Worm (Caenorhabditis elegans) whole organism, late embryonic: ENCODE measurements around the gene nhr-14.

ENCODE experiments used
- C08G9.2 ChIP-seq: sonication (generic microtip); optimal IDR thresholded peaks from 2 replicates; lab custom pipeline; 2016; ENCODE audit warnings: mild to moderate bottlenecking, missing genetic modification characterization, moderate library complexity, missing compliant biosample characterization
- C38D4.7 ChIP-seq: fragments of 200-800 bp; sonication (Bioruptor generic); optimal IDR thresholded peaks from 2 replicates; lab custom pipeline; 2018; ENCODE audit warnings: mild to moderate bottlenecking, missing genetic modification characterization, moderate library complexity, missing compliant biosample characterization
- F13H6.1 ChIP-seq: sonication (generic microtip); optimal IDR thresholded peaks from 2 replicates; lab custom pipeline; 2016; ENCODE audit warnings: missing genetic modification characterization, missing compliant biosample characterization
- K02D7.2 ChIP-seq: sonication (generic microtip); optimal IDR thresholded peaks from 2 replicates; lab custom pipeline; 2017; ENCODE audit warnings: mild to moderate bottlenecking, missing genetic modification characterization, missing compliant biosample characterization
- K09A11.1 ChIP-seq: sonication (generic microtip); optimal IDR thresholded peaks from 2 replicates; lab custom pipeline; 2017; ENCODE audit warnings: antibody characterized with exemption, mild to moderate bottlenecking, missing genetic modification characterization, missing compliant biosample characterization; ENCODE audit not compliant: insufficient read depth
- T23F11.4 ChIP-seq: fragments of 200-800 bp; sonication (Bioruptor generic); optimal IDR thresholded peaks from 2 replicates; lab custom pipeline; 2018; ENCODE audit warnings: mild to moderate bottlenecking, missing genetic modification characterization, missing compliant biosample characterization
- Y22D7AL.16 ChIP-seq: sonication (generic microtip); optimal IDR thresholded peaks from 2 replicates; lab custom pipeline; 2016; ENCODE audit warnings: missing genetic modification characterization, missing compliant biosample characterization
- ceh-14 ChIP-seq: sonication (generic microtip); optimal IDR thresholded peaks from 2 replicates; lab custom pipeline; 2016; ENCODE audit warnings: missing genotype, missing genetic modification characterization, missing compliant biosample characterization
- ceh-18 ChIP-seq: sonication (generic microtip); optimal IDR thresholded peaks from 2 replicates; lab custom pipeline; 2016; ENCODE audit warnings: missing genetic modification characterization, missing compliant biosample characterization
- ceh-19 ChIP-seq: fragments of 200-800 bp; sonication (Bioruptor generic); optimal IDR thresholded peaks from 2 replicates; lab custom pipeline; 2018; ENCODE audit warnings: mild to moderate bottlenecking, missing genetic modification characterization, missing compliant biosample characterization
- ceh-30 ChIP-seq: fragments of 150-350 bp; optimal IDR thresholded peaks from 2 replicates; lab custom pipeline; 2014; ENCODE audit warnings: missing biosample characterization, missing genetic modification characterization
- ceh-31 ChIP-seq: sonication (generic microtip); optimal IDR thresholded peaks from 2 replicates; lab custom pipeline; 2016; ENCODE audit warnings: missing genetic modification characterization, missing compliant biosample characterization
- ceh-34 ChIP-seq: sonication (generic microtip); optimal IDR thresholded peaks from 2 replicates; lab custom pipeline; 2016; ENCODE audit warnings: mild to moderate bottlenecking, missing genetic modification characterization, missing compliant biosample characterization
- ceh-9 ChIP-seq: sonication (generic microtip); optimal IDR thresholded peaks from 2 replicates; lab custom pipeline; 2016; ENCODE audit warnings: mild to moderate bottlenecking, missing genetic modification characterization, inconsistent platforms, missing compliant biosample characterization
- che-1 ChIP-seq: sonication (generic microtip); optimal IDR thresholded peaks from 2 replicates; lab custom pipeline; 2016; ENCODE audit warnings: mild to moderate bottlenecking, missing genetic modification characterization, missing compliant biosample characterization
- elt-2 ChIP-seq: sonication (generic microtip); optimal IDR thresholded peaks from 2 replicates; lab custom pipeline; 2016; ENCODE audit warnings: missing genetic modification reagents, missing genetic modification characterization, missing compliant biosample characterization
- eyg-1 ChIP-seq: sonication (generic microtip); optimal IDR thresholded peaks from 2 replicates; lab custom pipeline; 2016; ENCODE audit warnings: missing genotype, missing genetic modification characterization, missing compliant biosample characterization
- fax-1 ChIP-seq: sonication (generic microtip); optimal IDR thresholded peaks from 2 replicates; lab custom pipeline; 2016; ENCODE audit warnings: missing genotype, missing genetic modification characterization, missing compliant biosample characterization
- fkh-6 ChIP-seq: sonication (generic microtip); optimal IDR thresholded peaks from 2 replicates; lab custom pipeline; 2016; ENCODE audit warnings: missing genetic modification characterization, missing compliant biosample characterization
- gmeb-2 ChIP-seq: sonication (generic microtip); optimal IDR thresholded peaks from 2 replicates; lab custom pipeline; 2016; ENCODE audit warnings: missing genetic modification characterization, inconsistent platforms, missing compliant biosample characterization
- hlh-15 ChIP-seq: sonication (generic microtip); optimal IDR thresholded peaks from 2 replicates; lab custom pipeline; 2016; ENCODE audit warnings: missing genetic modification characterization, missing compliant biosample characterization
- hlh-30 ChIP-seq: sonication (generic microtip); optimal IDR thresholded peaks from 2 replicates; lab custom pipeline; 2017; ENCODE audit warnings: antibody characterized with exemption, missing genetic modification characterization, missing compliant biosample characterization; ENCODE audit not compliant: insufficient read depth
- lim-6 ChIP-seq: sonication (generic microtip); optimal IDR thresholded peaks from 2 replicates; lab custom pipeline; 2016; ENCODE audit warnings: missing genetic modification characterization, missing compliant biosample characterization
- lin-11 ChIP-seq: fragments of 200-800 bp; sonication (Bioruptor generic); optimal IDR thresholded peaks from 2 replicates; lab custom pipeline; 2018; ENCODE audit warnings: mild to moderate bottlenecking, missing genetic modification characterization, missing compliant biosample characterization
- nfya-1 ChIP-seq: sonication (generic microtip); optimal IDR thresholded peaks from 2 replicates; lab custom pipeline; 2017; ENCODE audit warnings: missing genetic modification characterization, mild to moderate bottlenecking, missing compliant biosample characterization, antibody characterized with exemption, moderate library complexity
- nhr-11 ChIP-seq: fragments of 150-350 bp; optimal IDR thresholded peaks from 2 replicates; lab custom pipeline; 2014; ENCODE audit warnings: missing biosample characterization, missing genetic modification characterization
- nhr-232 ChIP-seq: sonication (generic microtip); optimal IDR thresholded peaks from 2 replicates; lab custom pipeline; 2016; ENCODE audit warnings: missing genetic modification characterization, missing compliant biosample characterization
- npax-4 ChIP-seq: sonication (generic microtip); optimal IDR thresholded peaks from 2 replicates; lab custom pipeline; 2016; ENCODE audit warnings: missing genetic modification characterization, missing compliant biosample characterization
- odd-2 ChIP-seq: sonication (generic microtip); optimal IDR thresholded peaks from 2 replicates; lab custom pipeline; 2017; ENCODE audit warnings: antibody characterized with exemption, mild to moderate bottlenecking, missing genetic modification characterization, missing compliant biosample characterization
- pag-3 ChIP-seq: sonication (generic microtip); optimal IDR thresholded peaks from 2 replicates; lab custom pipeline; 2016; ENCODE audit warnings: missing compliant biosample characterization, missing genetic modification characterization, borderline replicate concordance
- pros-1 ChIP-seq: fragments of 150-350 bp; optimal IDR thresholded peaks from 2 replicates; lab custom pipeline; 2014; ENCODE audit warnings: missing biosample characterization, missing genetic modification reagents, missing genetic modification characterization
- ref-2 ChIP-seq: sonication (generic microtip); optimal IDR thresholded peaks from 2 replicates; lab custom pipeline; 2016; ENCODE audit warnings: missing genetic modification characterization, missing compliant biosample characterization
- rnt-1 ChIP-seq: sonication (generic microtip); optimal IDR thresholded peaks from 2 replicates; lab custom pipeline; 2016; ENCODE audit warnings: missing genetic modification characterization, missing compliant biosample characterization
- sdc-2 ChIP-seq: sonication (generic microtip); optimal IDR thresholded peaks from 2 replicates; lab custom pipeline; 2016; ENCODE audit warnings: missing genotype, missing genetic modification characterization, missing compliant biosample characterization
- sox-2 ChIP-seq: fragments of 200-800 bp; sonication (Bioruptor generic); IDR thresholded peaks from 2 replicates; pipeline ENCODE4 v1.3.6; 2022; ENCODE audit warnings: missing genetic modification reagents, missing genetic modification characterization, missing compliant biosample characterization
- sox-4 ChIP-seq: sonication (generic microtip); optimal IDR thresholded peaks from 2 replicates; lab custom pipeline; 2017; ENCODE audit warnings: mild to moderate bottlenecking, missing genetic modification characterization, inconsistent platforms, missing compliant biosample characterization
- syd-9 ChIP-seq: sonication (generic microtip); optimal IDR thresholded peaks from 2 replicates; lab custom pipeline; 2016; ENCODE audit warnings: mild to moderate bottlenecking, missing genetic modification characterization, moderate library complexity, missing compliant biosample characterization
- tbx-2 ChIP-seq: sonication (generic microtip); optimal IDR thresholded peaks from 2 replicates; lab custom pipeline; 2016; ENCODE audit warnings: missing genetic modification characterization, missing compliant biosample characterization
- ttx-3 ChIP-seq: sonication (generic microtip); optimal IDR thresholded peaks from 2 replicates; lab custom pipeline; 2016; ENCODE audit warnings: missing genetic modification reagents, missing genetic modification characterization, missing compliant biosample characterization
- unc-86 ChIP-seq: sonication (generic microtip); optimal IDR thresholded peaks from 2 replicates; lab custom pipeline; 2016; ENCODE audit warnings: missing genetic modification characterization, missing compliant biosample characterization

The nhr-14 gene

DNA sequence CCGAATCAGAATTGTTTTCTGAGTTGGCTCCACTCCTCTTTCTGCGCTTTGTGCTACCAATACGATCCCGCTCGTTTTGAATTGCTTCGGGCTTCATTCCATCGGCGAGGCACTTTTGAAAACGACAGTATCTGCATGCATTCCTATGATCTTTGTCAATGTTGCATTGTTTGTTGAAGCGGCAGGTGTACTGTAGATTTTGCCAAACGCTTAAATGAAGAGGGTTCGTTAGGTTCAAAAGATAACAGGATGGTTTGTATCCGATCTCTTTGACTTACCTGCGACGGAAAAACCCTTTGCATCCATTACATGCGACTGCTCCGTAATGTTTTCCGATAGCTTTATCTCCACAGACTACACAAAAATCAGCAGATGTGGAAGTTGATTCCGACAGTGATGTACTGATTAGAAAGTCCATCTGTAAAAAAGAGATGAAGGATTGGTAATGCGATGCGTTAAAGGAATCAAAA lies at the start of gene nhr-14:
nhr-14 (minus strand) TSS at position 420 of the 470 bp plus-strand sequence.
- TF ChIP-seq sox-4 (tag; lab: Kevin White, UChicago) (no peak), fax-1 (no peak), C38D4.7 (no peak), odd-2 (tag; lab: Kevin White, UChicago) (no peak), gmeb-2 (tag; lab: Kevin White, UChicago) (no peak), fkh-6 (tag; lab: Kevin White, UChicago) (no peak), rnt-1 (no peak), hlh-15 (no peak), nhr-11 (tag; lab: Kevin White, UChicago) (no peak), sdc-2 (tag; lab: Kevin White, UChicago) (no peak), lin-11 (no peak), unc-86 (tag; lab: Kevin White, UChicago) (no peak), pag-3 (no peak), npax-4 (tag; lab: Kevin White, UChicago) (no peak), ceh-34 (tag; lab: Kevin White, UChicago) (no peak), ceh-31 (no peak), T23F11.4 (GFP tag; lab: Kevin White, UChicago) (no peak), tbx-2 (no peak)

ce11 chrX:8523000-8523399 lies 47.0 kb upstream of the nhr-14 start:
- TF ChIP-seq K02D7.2 (no peak), fax-1 (no peak), syd-9 (tag; lab: Kevin White, UChicago) (no peak), ttx-3 (tag; lab: Kevin White, UChicago) (no peak), ceh-14 (tag; lab: Kevin White, UChicago) (no peak), nhr-232 (no peak), pros-1 (tag; lab: Kevin White, UChicago) (no peak), Y22D7AL.16 (tag; lab: Kevin White, UChicago) (no peak), sox-2 (GFP tag; lab: Robert Waterston, UW) (no peak), F13H6.1 (tag; lab: Kevin White, UChicago) (no peak), ceh-34 (tag; lab: Kevin White, UChicago) (no peak), npax-4 (tag; lab: Kevin White, UChicago) (no peak), ref-2 (tag; lab: Kevin White, UChicago) (no peak), K09A11.1 (tag; lab: Kevin White, UChicago) (no peak), elt-2 (tag; lab: Kevin White, UChicago) (no peak), nfya-1 (no peak), ceh-30 (tag; lab: Kevin White, UChicago) (no peak), ceh-18 (tag; lab: Kevin White, UChicago) (no peak), sdc-2 (tag; lab: Kevin White, UChicago) (no peak)

DNA sequence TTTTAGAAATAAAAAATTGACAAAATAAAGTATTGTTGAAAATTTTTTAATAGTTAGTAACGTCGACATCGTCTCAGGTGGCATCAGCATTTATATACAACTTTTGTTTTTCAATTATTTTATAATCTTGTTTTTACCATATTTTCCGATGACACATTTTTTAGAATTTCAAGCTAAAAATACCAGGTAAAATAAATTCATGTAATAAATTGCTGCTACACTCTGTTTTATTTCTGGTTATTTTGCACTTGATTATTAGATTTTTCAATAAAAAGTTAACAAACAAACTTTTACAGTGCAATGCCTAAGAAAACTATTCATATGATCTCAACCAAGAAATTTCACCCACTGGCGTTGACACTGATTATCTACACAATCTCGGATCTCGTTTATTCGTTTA lies 45.6 kb upstream of the nhr-14 start, which contains the start of gene C03G5.14:
C03G5.14 (plus strand) TSS at position 301 of the 400 bp plus-strand sequence.
- no peak for TF ChIP-seq nhr-11 (tag; lab: Kevin White, UChicago)
- TF ChIP-seq ceh-19 (GFP tag; lab: Kevin White, UChicago) = no peak
- TF ChIP-seq C08G9.2 (tag; lab: Kevin White, UChicago) = no peak
- no peak for TF ChIP-seq ceh-9 (tag; lab: Kevin White, UChicago)
- no peak for TF ChIP-seq ceh-30 (tag; lab: Kevin White, UChicago)
- no peak for TF ChIP-seq eyg-1 (tag; lab: Kevin White, UChicago)
- no peak for TF ChIP-seq ceh-34 (tag; lab: Kevin White, UChicago)
- no peak for TF ChIP-seq fax-1
- TF ChIP-seq lin-11 = no peak
- no peak for TF ChIP-seq lim-6 (tag; lab: Kevin White, UChicago)
- TF ChIP-seq tbx-2 = no peak
- TF ChIP-seq C38D4.7 = no peak
- TF ChIP-seq syd-9 (tag; lab: Kevin White, UChicago) = no peak
- TF ChIP-seq hlh-30 (tag; lab: Kevin White, UChicago) = no peak
- TF ChIP-seq che-1 (tag; lab: Kevin White, UChicago) = no peak
- TF ChIP-seq ceh-14 (tag; lab: Kevin White, UChicago) = no peak
